Worm (Caenorhabditis elegans): ENCODE results near the gene hda-4.

The hda-4 gene

ce11 chrX:16726879-16727278 is 2.5 kb upstream of the hda-4 start (continued):
- TF ChIP-seq F13H6.1 (tag; optimal IDR thresholded peaks at IDR 0.05): peak; percentile 98
- TF ChIP-seq lsy-2 (tag; optimal IDR thresholded peaks at IDR 0.05): peak; percentile 53 to 80
- peak; percentile 91 for TF ChIP-seq nhr-25 (tag; optimal IDR thresholded peaks at IDR 0.05)
- TF ChIP-seq skn-1 (tag; optimal IDR thresholded peaks at IDR 0.05): no peak
- TF ChIP-seq ceh-82 (tag; optimal IDR thresholded peaks at IDR 0.05): no peak
- peak; percentile 92 for TF ChIP-seq lin-11 (tag; optimal IDR thresholded peaks at IDR 0.05)
- peak; percentile 69 for TF ChIP-seq ceh-16 (tag; optimal IDR thresholded peaks at IDR 0.05)
- TF ChIP-seq aly-2 (tag; optimal IDR thresholded peaks at IDR 0.05): no peak
- TF ChIP-seq crh-2 (tag; optimal IDR thresholded peaks at IDR 0.05): peak; percentile 95
- peak; percentile 62 for TF ChIP-seq gmeb-1 (tag; optimal IDR thresholded peaks at IDR 0.05)
- peak; percentile 89 for TF ChIP-seq zag-1 (tag; optimal IDR thresholded peaks at IDR 0.05)
- peak; percentile 87 for TF ChIP-seq lin-13 (GFP tag; optimal IDR thresholded peaks at IDR 0.05)
- TF ChIP-seq egl-27 (tag; optimal IDR thresholded peaks at IDR 0.05): peak; percentile 94
- no peak for TF ChIP-seq ztf-1 (GFP tag; conservative IDR thresholded peaks at IDR 0.05)
- TF ChIP-seq fos-1 (tag; optimal IDR thresholded peaks at IDR 0.05): peak; percentile 85

ce11 chrX:16731167-16731566 is 1.8 kb downstream of the hda-4 start:
- TF ChIP-seq elt-1 (tag; optimal IDR thresholded peaks at IDR 0.05) (no peak), egl-27 (tag; optimal IDR thresholded peaks at IDR 0.05) (no peak), ztf-4 (tag; optimal IDR thresholded peaks at IDR 0.05) (no peak), unc-39 (tag; optimal IDR thresholded peaks at IDR 0.05) (no peak), F13H6.1 (tag; optimal IDR thresholded peaks at IDR 0.05) (no peak), dmd-4 (tag; optimal IDR thresholded peaks at IDR 0.05) (no peak), lin-11 (tag; optimal IDR thresholded peaks at IDR 0.05) (no peak), lin-13 (GFP tag; optimal IDR thresholded peaks at IDR 0.05) (no peak), crh-2 (tag; optimal IDR thresholded peaks at IDR 0.05) (no peak), nhr-10 (tag; optimal IDR thresholded peaks at IDR 0.05) (no peak)

ce11 chrX:16732259-16732658 is 2.9 kb downstream of the hda-4 start:
- TF ChIP-seq Y55F3AM.14 (GFP tag; optimal IDR thresholded peaks at IDR 0.05) (no peak), sma-3 (GFP tag; optimal IDR thresholded peaks at IDR 0.05) (no peak), unc-62 (GFP tag; optimal IDR thresholded peaks at IDR 0.05) (no peak), lsy-2 (tag; optimal IDR thresholded peaks at IDR 0.05) (peak in 1 of 2 experiments; percentile 22), nhr-129 (tag; optimal IDR thresholded peaks at IDR 0.05) (peak; percentile 57), nhr-25 (tag; optimal IDR thresholded peaks at IDR 0.05) (no peak), unc-55 (GFP tag; optimal IDR thresholded peaks at IDR 0.05) (peak; percentile 17), ama-1 (optimal IDR thresholded peaks at IDR 0.05) (no peak), F13H6.1 (tag; optimal IDR thresholded peaks at IDR 0.05) (peak; percentile 15), mdl-1 (tag; optimal IDR thresholded peaks at IDR 0.05) (peak in 1 of 2 experiments; percentile 33), alr-1 (tag; optimal IDR thresholded peaks at IDR 0.05) (no peak), C34F6.9 (tag; optimal IDR thresholded peaks at IDR 0.05) (peak; percentile 11)

ce11 chrX:16733411-16733810 is 4.1 kb downstream of the hda-4 start:
- TF ChIP-seq nhr-23 (tag; optimal IDR thresholded peaks at IDR 0.05) (no peak), unc-62 (GFP tag; optimal IDR thresholded peaks at IDR 0.05) (no peak), nhr-129 (tag; optimal IDR thresholded peaks at IDR 0.05) (peak; percentile 27), F13H6.1 (tag; optimal IDR thresholded peaks at IDR 0.05) (peak; percentile 19), nhr-10 (tag; optimal IDR thresholded peaks at IDR 0.05) (no peak), dmd-4 (tag; optimal IDR thresholded peaks at IDR 0.05) (no peak)

ce11 chrX:16734970-16735369 is 5.6 kb downstream of the hda-4 start:
- TF ChIP-seq ztf-11 (tag; optimal IDR thresholded peaks at IDR 0.05) (no peak), ztf-4 (tag; optimal IDR thresholded peaks at IDR 0.05) (no peak), ceh-16 (tag; optimal IDR thresholded peaks at IDR 0.05) (no peak), gmeb-1 (tag; optimal IDR thresholded peaks at IDR 0.05) (no peak), mbf-1 (tag; optimal IDR thresholded peaks at IDR 0.05) (no peak), mab-5 (tag; optimal IDR thresholded peaks at IDR 0.05) (no peak), lin-11 (tag; optimal IDR thresholded peaks at IDR 0.05) (no peak), nhr-21 (tag; optimal IDR thresholded peaks at IDR 0.05) (no peak), ceh-82 (tag; optimal IDR thresholded peaks at IDR 0.05) (no peak), egl-27 (tag; optimal IDR thresholded peaks at IDR 0.05) (no peak), alr-1 (tag; optimal IDR thresholded peaks at IDR 0.05) (no peak), fos-1 (tag; optimal IDR thresholded peaks at IDR 0.05) (no peak), nhr-77 (tag; optimal IDR thresholded peaks at IDR 0.05) (no peak), nhr-12 (tag; optimal IDR thresholded peaks at IDR 0.05) (no peak), nhr-23 (tag; optimal IDR thresholded peaks at IDR 0.05) (no peak), dmd-4 (tag; optimal IDR thresholded peaks at IDR 0.05) (no peak)

Measured in whole organism, L2 larva.